Worm (Caenorhabditis elegans) whole organism, L4 larva: ENCODE measurements around the gene R09H3.3.

ENCODE experiments used
- F26F4.8 ChIP-seq: fragments of 200-800 bp; sonication (Bioruptor generic); conservative IDR thresholded peaks from 2 replicates; pipeline ENCODE4 v1.3.6; 2022; ENCODE audit warnings: missing genetic modification characterization, missing compliant biosample characterization
- attf-4 ChIP-seq: sonication (generic microtip); optimal IDR thresholded peaks from 3 replicates; lab custom pipeline; 2017; ENCODE audit warnings: missing biosample characterization, missing genetic modification characterization
- duxl-1 ChIP-seq: sonication (generic microtip); optimal IDR thresholded peaks from 2 replicates; lab custom pipeline; 2016; ENCODE audit warnings: mild to moderate bottlenecking, missing genetic modification characterization, moderate library complexity, missing compliant biosample characterization; ENCODE audit not compliant: poor library complexity
- egl-27 ChIP-seq: sonication (generic microtip); optimal IDR thresholded peaks from 3 replicates; lab custom pipeline; 2017; ENCODE audit warnings: missing biosample characterization, missing genetic modification reagents, missing genetic modification characterization
- fos-1 ChIP-seq: fragments of 150-350 bp; optimal IDR thresholded peaks from 2 replicates; lab custom pipeline; 2014; ENCODE audit warnings: missing biosample characterization, missing genetic modification characterization
- lin-39 ChIP-seq: fragments of 150-350 bp; optimal IDR thresholded peaks from 2 replicates; lab custom pipeline; 2014; ENCODE audit warnings: missing biosample characterization, missing genetic modification reagents, missing genetic modification characterization
- mdl-1 ChIP-seq, 2 experiments: fragments of 150-350 bp in 1 of 2; sonication (generic microtip) in 1 of 2; optimal IDR thresholded peaks; 2 replicates each; lab custom pipeline; 2014 to 2017; ENCODE audit warnings: missing biosample characterization in 2 of 2, missing genetic modification characterization in 2 of 2
- nhr-102 ChIP-seq: sonication (generic microtip); optimal IDR thresholded peaks from 2 replicates; lab custom pipeline; 2016; ENCODE audit warnings: mild to moderate bottlenecking, missing genetic modification characterization, moderate library complexity, missing compliant biosample characterization
- nhr-48 ChIP-seq: sonication (generic microtip); optimal IDR thresholded peaks from 2 replicates; lab custom pipeline; 2016; ENCODE audit warnings: mild to moderate bottlenecking, missing genetic modification characterization, missing compliant biosample characterization
- nhr-77 ChIP-seq: fragments of 150-350 bp; optimal IDR thresholded peaks from 2 replicates; lab custom pipeline; 2014; ENCODE audit warnings: missing biosample characterization, missing genetic modification characterization
- pha-4 ChIP-seq, 2 experiments: fragments of 150-350 bp in 1 of 2; fragments of 200-800 bp in 1 of 2; sonication (Bioruptor generic) in 1 of 2; IDR thresholded peaks in 1 of 2; optimal IDR thresholded peaks in 1 of 2; 2 replicates each; pipeline versions ENCODE4 v1.3.6 to Lab custom; 2014 to 2022; ENCODE audit warnings: missing genetic modification characterization in 2 of 2, missing genetic modification reagents in 2 of 2, missing biosample characterization in 1 of 2, missing compliant biosample characterization in 1 of 2
- pqm-1 ChIP-seq: sonication (generic microtip); optimal IDR thresholded peaks from 2 replicates; lab custom pipeline; 2017; ENCODE audit warnings: missing biosample characterization, missing genetic modification characterization
- snpc-4 ChIP-seq: fragments of 150-350 bp; optimal IDR thresholded peaks from 2 replicates; lab custom pipeline; 2014; ENCODE audit warnings: missing biosample characterization, missing genetic modification characterization

DNA sequence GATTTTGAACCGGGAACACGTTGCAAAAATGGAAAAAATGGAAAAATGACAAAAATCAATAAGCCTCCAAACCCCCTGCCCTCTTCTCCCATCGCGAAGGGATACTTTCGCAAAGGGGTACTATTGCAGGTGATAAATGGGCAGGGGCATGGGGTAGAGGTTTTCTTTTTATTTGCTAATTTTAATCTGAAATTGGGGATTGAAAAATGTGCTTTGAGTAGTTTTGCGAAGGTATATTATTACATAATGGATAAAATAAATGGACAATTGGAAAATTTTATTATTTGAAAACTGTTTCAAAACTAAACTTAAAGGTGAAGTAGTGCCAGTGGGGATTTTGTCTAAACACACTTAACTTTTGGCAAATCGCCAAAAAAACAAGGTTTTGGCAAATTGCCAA is 41.6 kb downstream of the R09H3.3 start:
- peak; percentile 94 for TF ChIP-seq fos-1 (tag; lab: Kevin White, UChicago)
- peak; percentile 99 for TF ChIP-seq nhr-77 (tag; lab: Kevin White, UChicago)
- TF ChIP-seq nhr-48 (tag; lab: Kevin White, UChicago) = peak; percentile 95
- TF ChIP-seq egl-27 = peak; percentile 56
- peak; percentile 99 for TF ChIP-seq duxl-1 (tag; lab: Kevin White, UChicago)
- peak; percentile 94 for TF ChIP-seq pha-4 (GFP tag; IDR thresholded peaks at IDR 0.05; lab: Robert Waterston, UW)
- peak; percentile 85 for TF ChIP-seq pha-4 (tag; optimal IDR thresholded peaks at IDR 0.05; lab: Kevin White, UChicago)
- peak; percentile 83 to 86 for TF ChIP-seq mdl-1 (tag; optimal IDR thresholded peaks at IDR 0.05; lab: Kevin White, UChicago)
- TF ChIP-seq snpc-4 (tag; lab: Kevin White, UChicago) = peak; percentile 36
- TF ChIP-seq nhr-102 (tag; lab: Kevin White, UChicago) = peak; percentile 99
- TF ChIP-seq pqm-1 (tag; lab: Kevin White, UChicago) = peak; percentile 40
- no peak for TF ChIP-seq F26F4.8 (GFP tag; lab: Robert Waterston, UW)
- TF ChIP-seq lin-39 (tag; lab: Kevin White, UChicago) = no peak
- peak; percentile 28 for TF ChIP-seq attf-4 (tag; lab: Kevin White, UChicago)
